Fruit fly (Drosophila melanogaster) whole organism, wandering third instar larva: Measurements from ENCODE around the gene Moe.

Experiments used
- Abd-B ChIP-seq: fragments of >200 bp; optimal IDR thresholded peaks from 2 replicates; lab custom pipeline; 2017; ENCODE audit warnings: missing biosample characterization, missing genetic modification characterization
- CG32264 ChIP-seq: fragments of 200-800 bp; sonication (Bioruptor generic); optimal IDR thresholded peaks from 2 replicates; lab custom pipeline; 2016; ENCODE audit warnings: missing biosample characterization, missing genetic modification characterization
- CrebA ChIP-seq: fragments of 200-800 bp; sonication (Bioruptor generic); optimal IDR thresholded peaks from 2 replicates; lab custom pipeline; 2016; ENCODE audit warnings: missing biosample characterization, mild to moderate bottlenecking, missing genetic modification characterization, borderline replicate concordance
- Dfd ChIP-seq: fragments of >200 bp; optimal IDR thresholded peaks from 2 replicates; lab custom pipeline; 2017; ENCODE audit warnings: missing biosample characterization, missing genetic modification characterization
- Dif ChIP-seq: fragments of 200-275, 200-300 bp; sonication (Bioruptor generic); optimal IDR thresholded peaks from 2 replicates; lab custom pipeline; 2018; ENCODE audit warnings: missing biosample characterization, missing genetic modification characterization; ENCODE audit not compliant: partially characterized antibody
- GATAd ChIP-seq: sonication (Bioruptor generic); optimal IDR thresholded peaks from 2 replicates; lab custom pipeline; 2016; ENCODE audit warnings: missing biosample characterization, missing genetic modification characterization
- HLH106 ChIP-seq: fragments of 200-800 bp; optimal IDR thresholded peaks from 3 replicates; lab custom pipeline; 2019; ENCODE audit warnings: missing biosample characterization, mild to moderate bottlenecking, missing genetic modification characterization, moderate library complexity
- Hnf4 ChIP-seq: fragments of 200-800 bp; sonication (Bioruptor generic); optimal IDR thresholded peaks from 2 replicates; lab custom pipeline; 2016; ENCODE audit warnings: missing biosample characterization, mild to moderate bottlenecking, missing genetic modification characterization
- Hr78 ChIP-seq: fragments of >200 bp; optimal IDR thresholded peaks from 2 replicates; lab custom pipeline; 2017; ENCODE audit warnings: missing biosample characterization, missing genetic modification characterization
- Hr83 ChIP-seq: fragments of 200-300 bp; sonication (Bioruptor generic); optimal IDR thresholded peaks from 2 replicates; lab custom pipeline; 2016; ENCODE audit warnings: missing biosample characterization, mild to moderate bottlenecking, missing genetic modification characterization, moderate library complexity; ENCODE audit not compliant: poor library complexity, severe bottlenecking
- Jra ChIP-seq: sonication (Bioruptor generic); optimal IDR thresholded peaks from 2 replicates; lab custom pipeline; 2016; ENCODE audit warnings: missing biosample characterization, missing genetic modification characterization
- Mio ChIP-seq: sonication (Bioruptor generic); optimal IDR thresholded peaks from 2 replicates; lab custom pipeline; 2016; ENCODE audit warnings: missing biosample characterization, missing genetic modification characterization
- Myc ChIP-seq: fragments of >200 bp; optimal IDR thresholded peaks from 2 replicates; lab custom pipeline; 2017
- N ChIP-seq: fragments of >200 bp; optimal IDR thresholded peaks from 2 replicates; lab custom pipeline; 2018; ENCODE audit warnings: missing biosample characterization, missing external identifiers, missing genetic modification characterization
- OdsH ChIP-seq: fragments of 200-800 bp; sonication (Bioruptor generic); optimal IDR thresholded peaks from 2 replicates; lab custom pipeline; 2016; ENCODE audit warnings: missing biosample characterization, mild to moderate bottlenecking, missing genetic modification characterization
- Rel ChIP-seq, 2 experiments: fragments of 200-800 bp; sonication (Bioruptor generic) in 1 of 2; optimal IDR thresholded peaks; 2 replicates in 1 of 2; 3 replicates in 1 of 2; lab custom pipeline; 2016 to 2019; ENCODE audit warnings: mild to moderate bottlenecking in 2 of 2, missing biosample characterization in 2 of 2, missing genetic modification characterization in 2 of 2, moderate library complexity in 1 of 2
- Sp1 ChIP-seq: fragments of 200-800 bp; sonication (Bioruptor generic); optimal IDR thresholded peaks from 3 replicates; lab custom pipeline; 2019; ENCODE audit warnings: missing biosample characterization, mild to moderate bottlenecking, missing genetic modification characterization, moderate library complexity
- br ChIP-seq: fragments of 200-800 bp; sonication (Bioruptor generic); optimal IDR thresholded peaks from 2 replicates; lab custom pipeline; 2016; ENCODE audit warnings: missing biosample characterization, missing genetic modification characterization
- brk ChIP-seq: fragments of 200-800 bp; sonication (Bioruptor generic); optimal IDR thresholded peaks from 2 replicates; lab custom pipeline; 2016; ENCODE audit warnings: missing biosample characterization, mild to moderate bottlenecking, missing genetic modification characterization
- dl ChIP-seq, 2 experiments: fragments of 175-275, 200-275 bp in 1 of 2; fragments of 200-275 bp in 1 of 2; sonication (Bioruptor generic); optimal IDR thresholded peaks; lab custom pipeline; 2018; ENCODE audit warnings: mild to moderate bottlenecking in 2 of 2, missing biosample characterization in 2 of 2, missing genetic modification characterization in 2 of 2, moderate library complexity in 2 of 2; ENCODE audit not compliant: partially characterized antibody in 2 of 2, insufficient read depth in 1 of 2
- dmrt93B ChIP-seq: fragments of 200-800 bp; sonication (Bioruptor generic); optimal IDR thresholded peaks from 2 replicates; lab custom pipeline; 2018; ENCODE audit warnings: missing biosample characterization, mild to moderate bottlenecking, missing genetic modification characterization
- dsf ChIP-seq: sonication (Bioruptor generic); optimal IDR thresholded peaks from 2 replicates; lab custom pipeline; 2016; ENCODE audit warnings: missing biosample characterization, missing genetic modification characterization, borderline replicate concordance
- ey ChIP-seq: fragments of 200-800 bp; sonication (Bioruptor generic); optimal IDR thresholded peaks from 2 replicates; lab custom pipeline; 2016; ENCODE audit warnings: missing biosample characterization, missing genetic modification characterization
- foxo ChIP-seq, 2 experiments: fragments of 200-800 bp; sonication (Bioruptor generic); optimal IDR thresholded peaks; 2 replicates in 1 of 2; 3 replicates in 1 of 2; lab custom pipeline; 2016 to 2017; ENCODE audit warnings: missing biosample characterization in 2 of 2, missing genetic modification characterization in 2 of 2
- fru ChIP-seq: fragments of 200-800 bp; sonication (Bioruptor generic); optimal IDR thresholded peaks from 3 replicates; lab custom pipeline; 2016; ENCODE audit warnings: missing biosample characterization, mild to moderate bottlenecking, missing genetic modification characterization
- h ChIP-seq: fragments of 200-800 bp; sonication (Bioruptor generic); optimal IDR thresholded peaks from 3 replicates; lab custom pipeline; 2016; ENCODE audit warnings: missing biosample characterization, mild to moderate bottlenecking, missing genetic modification characterization
- jim ChIP-seq: fragments of 175-275, 200-325 bp; sonication (Bioruptor generic); optimal IDR thresholded peaks from 2 replicates; lab custom pipeline; 2016; ENCODE audit warnings: missing biosample characterization, mild to moderate bottlenecking, missing genetic modification characterization
- lola ChIP-seq: fragments of >200 bp; optimal IDR thresholded peaks from 2 replicates; lab custom pipeline; 2017; ENCODE audit warnings: missing biosample characterization, missing genetic modification characterization
- psq ChIP-seq: fragments of 200-800 bp; sonication (Bioruptor generic); optimal IDR thresholded peaks from 3 replicates; lab custom pipeline; 2017; ENCODE audit warnings: missing biosample characterization, mild to moderate bottlenecking, missing genetic modification characterization, moderate library complexity
- rgr ChIP-seq: fragments of 200-800 bp; sonication (Bioruptor generic); optimal IDR thresholded peaks from 3 replicates; lab custom pipeline; 2016; ENCODE audit warnings: missing biosample characterization, mild to moderate bottlenecking, missing genetic modification characterization
- sage ChIP-seq: fragments of 200-800 bp; sonication (Bioruptor generic); optimal IDR thresholded peaks from 2 replicates; lab custom pipeline; 2016; ENCODE audit warnings: missing biosample characterization, mild to moderate bottlenecking, missing genetic modification characterization
- sv ChIP-seq: fragments of 200-800 bp; sonication (Bioruptor generic); optimal IDR thresholded peaks from 3 replicates; lab custom pipeline; 2016; ENCODE audit warnings: missing biosample characterization, missing genetic modification characterization
- tai ChIP-seq: sonication (Bioruptor generic); optimal IDR thresholded peaks from 2 replicates; lab custom pipeline; 2016; ENCODE audit warnings: missing biosample characterization, missing genetic modification characterization
- usp ChIP-seq: fragments of >200 bp; optimal IDR thresholded peaks from 2 replicates; lab custom pipeline; 2017; ENCODE audit warnings: missing biosample characterization, missing genetic modification characterization
- woc ChIP-seq: sonication (Bioruptor generic); optimal IDR thresholded peaks from 2 replicates; lab custom pipeline; 2016; ENCODE audit warnings: missing biosample characterization, mild to moderate bottlenecking, missing genetic modification characterization

Moe gene

DNA sequence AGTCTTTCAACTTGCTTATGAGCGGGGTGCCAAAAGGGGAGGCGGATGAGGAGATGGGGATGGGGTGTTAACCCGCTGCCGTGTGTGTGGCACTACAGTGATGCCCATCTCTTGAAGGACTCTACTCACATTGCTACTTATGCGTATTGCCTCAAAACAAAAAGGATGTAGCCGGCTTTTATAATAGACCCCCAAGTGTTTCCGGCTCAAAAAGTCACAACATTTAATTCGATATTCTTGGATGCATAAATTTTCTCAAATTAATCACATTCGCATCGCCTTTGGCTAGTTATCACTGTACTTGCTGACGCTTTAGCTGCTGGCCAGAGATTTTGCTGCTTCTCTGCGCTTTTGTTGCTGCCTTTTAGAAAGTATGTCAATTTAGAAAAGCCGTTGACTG lies 7.2 kb downstream of the Moe start:
- no peak for TF ChIP-seq fru (GFP tag; lab: Kevin White, UChicago)
- peak; percentile 47 for TF ChIP-seq rgr (GFP tag; lab: Kevin White, UChicago)
- no peak for TF ChIP-seq Dif (GFP tag; lab: Kevin White, UChicago)
- TF ChIP-seq Mio (GFP tag; lab: Kevin White, UChicago) = no peak
- peak; percentile 56 for TF ChIP-seq ey (GFP tag; lab: Kevin White, UChicago)
- TF ChIP-seq sage = no peak
- peak in 1 of 2 experiments; percentile 56 for TF ChIP-seq foxo (GFP tag; optimal IDR thresholded peaks at IDR 0.05; lab: Kevin White, UChicago)
- peak; percentile 27 for TF ChIP-seq dmrt93B (GFP tag; lab: Kevin White, UChicago)
- peak; percentile 22 for TF ChIP-seq Hnf4 (GFP tag; lab: Kevin White, UChicago)
- peak; percentile 60 for TF ChIP-seq h (GFP tag; lab: Kevin White, UChicago)
- TF ChIP-seq psq (GFP tag; lab: Kevin White, UChicago) = no peak
- peak; percentile 57 for TF ChIP-seq HLH106 (tag; lab: Kevin White, UChicago)

DNA sequence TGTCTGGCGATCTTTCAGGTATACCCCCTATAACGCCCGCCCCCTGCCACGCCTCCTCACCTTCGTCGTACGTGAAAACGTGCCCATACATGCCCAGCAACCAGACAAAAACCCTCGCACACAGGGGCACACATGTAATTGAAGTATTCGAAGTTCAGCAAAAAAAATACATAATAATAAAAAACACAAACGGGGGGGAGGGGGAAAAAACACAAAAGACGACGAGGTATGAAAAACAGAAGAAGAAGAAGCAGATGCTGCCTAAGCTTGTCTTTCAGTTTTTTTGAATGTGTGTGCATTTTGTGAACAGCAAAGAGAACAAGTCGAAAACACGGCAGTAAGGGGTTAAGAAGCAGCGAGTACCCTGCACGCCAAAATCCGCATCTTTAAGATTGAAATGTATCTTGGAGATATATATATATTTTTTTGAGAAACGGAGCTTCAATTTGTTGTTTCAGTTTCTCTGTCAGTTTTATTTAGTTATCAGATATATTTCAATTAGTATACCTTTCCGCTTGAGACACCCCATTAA lies 9.2 kb downstream of the Moe start:
- TF ChIP-seq OdsH (GFP tag; lab: Kevin White, UChicago) (peak; percentile 35), br (GFP tag; lab: Kevin White, UChicago) (no peak), fru (GFP tag; lab: Kevin White, UChicago) (peak; percentile 32), Mio (GFP tag; lab: Kevin White, UChicago) (no peak), Abd-B (no peak), dsf (GFP tag; lab: Kevin White, UChicago) (no peak), ey (GFP tag; lab: Kevin White, UChicago) (no peak), Myc (lab: Kevin White, UChicago) (no peak), Dfd (GFP tag; lab: Kevin White, UChicago) (no peak), dmrt93B (GFP tag; lab: Kevin White, UChicago) (no peak), foxo (GFP tag; optimal IDR thresholded peaks at IDR 0.05; lab: Kevin White, UChicago) (peak in 1 of 2 experiments; percentile 35), h (GFP tag; lab: Kevin White, UChicago) (peak; percentile 23), sage (no peak), dl (GFP tag; optimal IDR thresholded peaks at IDR 0.05; lab: Kevin White, UChicago; ENCODE audit: insufficient read depth in 1 of 2, partially characterized antibody in 2 of 2) (no peak), rgr (GFP tag; lab: Kevin White, UChicago) (peak; percentile 11), sv (GFP tag; lab: Kevin White, UChicago) (no peak), Hr83 (GFP tag; lab: Kevin White, UChicago) (no peak), psq (GFP tag; lab: Kevin White, UChicago) (peak; percentile 37), Dif (GFP tag; lab: Kevin White, UChicago) (no peak), lola (no peak), HLH106 (tag; lab: Kevin White, UChicago) (no peak), CG32264 (no peak), usp (no peak), Rel (GFP tag; optimal IDR thresholded peaks at IDR 0.05; lab: Kevin White, UChicago) (no peak), Rel (tag; optimal IDR thresholded peaks at IDR 0.05; lab: Kevin White, UChicago) (peak; percentile 66), Hr78 (GFP tag; lab: Kevin White, UChicago) (no peak), brk (no peak), N (GFP tag; lab: Kevin White, UChicago) (no peak), Jra (GFP tag; lab: Kevin White, UChicago) (no peak), Sp1 (GFP tag; lab: Kevin White, UChicago) (peak; percentile 3), jim (GFP tag; lab: Kevin White, UChicago) (peak; percentile 50), woc (GFP tag; lab: Kevin White, UChicago) (peak; percentile 52), tai (GFP tag; lab: Kevin White, UChicago) (no peak), Hnf4 (GFP tag; lab: Kevin White, UChicago) (no peak), CrebA (GFP tag; lab: Kevin White, UChicago) (no peak)
- TF ChIP-seq, all 38 proteins: peak for 10

DNA sequence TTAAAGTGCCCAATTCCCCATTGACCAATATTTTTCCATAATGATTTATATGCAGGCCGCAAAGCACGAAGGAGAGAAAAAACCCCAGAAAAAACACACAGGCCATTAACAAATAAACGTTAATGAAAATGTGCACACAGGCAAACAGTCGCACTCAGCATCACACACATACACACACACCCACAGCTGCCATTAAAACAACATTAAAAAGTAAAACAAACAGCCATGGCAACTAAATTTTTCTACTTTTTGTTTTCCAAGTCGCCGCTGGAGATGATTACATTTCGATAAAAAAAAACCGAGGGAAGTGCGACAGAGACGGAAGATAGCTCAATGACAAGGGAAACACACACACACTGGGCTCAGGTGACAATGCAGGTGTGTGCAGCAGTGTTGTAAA lies 10.7 kb downstream of the Moe start:
- TF ChIP-seq lola (no peak), Rel (GFP tag; optimal IDR thresholded peaks at IDR 0.05; lab: Kevin White, UChicago) (no peak), Rel (tag; optimal IDR thresholded peaks at IDR 0.05; lab: Kevin White, UChicago) (peak; percentile 56), rgr (GFP tag; lab: Kevin White, UChicago) (no peak), GATAd (no peak), jim (GFP tag; lab: Kevin White, UChicago) (no peak), woc (GFP tag; lab: Kevin White, UChicago) (no peak), Hr83 (GFP tag; lab: Kevin White, UChicago) (no peak)
